Fruit fly (Drosophila melanogaster) whole organism: ENCODE measurements around the gene IP3K2.

Experiments
- Dll ChIP-seq: fragments of >200 bp; optimal IDR thresholded peaks from 2 replicates; lab custom pipeline; 2017
- EcR ChIP-seq, 2 experiments: fragments of >200 bp; optimal IDR thresholded peaks; 2 replicates each; lab custom pipeline; 2017; ENCODE audit warnings: missing biosample characterization in 2 of 2, missing genetic modification characterization in 2 of 2, missing genetic modification reagents in 2 of 2
- pan ChIP-seq: fragments of >200 bp; optimal IDR thresholded peaks from 2 replicates; lab custom pipeline; 2017
- psq ChIP-seq: fragments of >200 bp; optimal IDR thresholded peaks from 2 replicates; lab custom pipeline; 2017

DNA sequence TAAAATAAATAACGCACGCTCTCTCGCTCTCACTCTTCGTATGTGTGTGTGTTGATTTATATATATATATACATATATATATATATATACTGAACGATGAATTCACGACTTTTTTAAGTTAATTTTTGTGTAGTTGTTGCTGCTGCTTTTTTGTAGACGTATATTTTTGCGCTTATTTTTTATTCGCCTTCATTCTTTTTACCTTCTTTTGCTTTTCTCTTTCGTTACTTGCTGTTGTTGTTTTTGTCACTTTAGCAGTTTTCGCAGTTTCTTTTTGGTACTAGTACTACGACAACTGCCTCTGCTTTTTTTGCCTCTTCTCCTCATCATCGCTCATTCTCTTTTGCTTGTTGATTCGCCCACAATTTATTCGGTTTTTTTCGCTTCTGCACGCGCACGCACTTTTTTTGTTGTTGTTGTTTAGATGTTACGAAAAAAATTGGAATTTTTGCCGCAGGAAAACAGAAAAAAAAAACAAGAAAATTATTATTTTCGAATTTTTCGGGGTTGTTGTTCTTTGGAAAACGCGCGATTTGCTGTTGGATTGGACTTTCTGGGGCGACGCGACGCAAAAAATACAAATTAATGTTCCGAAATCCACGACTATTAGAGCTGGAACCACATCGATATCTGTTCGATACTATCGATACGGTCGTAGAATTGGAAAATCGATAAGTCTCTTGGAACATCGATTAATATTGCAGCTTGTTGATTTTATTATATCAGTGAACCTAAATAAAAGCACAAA lies 18.3 kb upstream of the IP3K2 start, which contains the start of the genes HDAC4 and CG15743:
- no peak for TF ChIP-seq Dll
- TF ChIP-seq EcR (GFP tag; optimal IDR thresholded peaks at IDR 0.05; lab: Kevin White, UChicago): no peak
- TF ChIP-seq pan (lab: Kevin White, UChicago): no peak
- no peak for TF ChIP-seq psq
